Worm (Caenorhabditis elegans): Measurements from ENCODE around the gene F42C5.3.
A peak's percentile ranks its signal among the peaks of the same experiment; 100 is the strongest.

F42C5.3 gene

ce11 chrIV:7246553-7246952 lies 40.8 kb downstream of the F42C5.3 start, which contains the start of gene col-114:
col-114 (minus strand) TSS chrIV:7246653.
- TF ChIP-seq ceh-83 (GFP tag; optimal IDR thresholded peaks at IDR 0.05): no peak
- TF ChIP-seq pha-4 (tag; optimal IDR thresholded peaks at IDR 0.05): no peak
- no peak for TF ChIP-seq lin-32 (GFP tag; optimal IDR thresholded peaks at IDR 0.05)
- TF ChIP-seq nhr-237 (tag; optimal IDR thresholded peaks at IDR 0.05): no peak
- no peak for TF ChIP-seq snpc-4 (tag; optimal IDR thresholded peaks at IDR 0.05)
- TF ChIP-seq bed-3 (GFP tag; optimal IDR thresholded peaks at IDR 0.05): no peak
- TF ChIP-seq hlh-1 (tag; optimal IDR thresholded peaks at IDR 0.05): no peak
- no peak for TF ChIP-seq blmp-1 (tag; optimal IDR thresholded peaks at IDR 0.05)
- no peak for TF ChIP-seq unc-39 (tag; optimal IDR thresholded peaks at IDR 0.05)
- no peak for TF ChIP-seq nhr-12 (tag; optimal IDR thresholded peaks at IDR 0.05)
- TF ChIP-seq elt-3 (tag; optimal IDR thresholded peaks at IDR 0.05): no peak
- no peak for TF ChIP-seq mep-1 (tag; optimal IDR thresholded peaks at IDR 0.05)
- TF ChIP-seq nhr-76 (tag; optimal IDR thresholded peaks at IDR 0.05): no peak
- no peak for TF ChIP-seq M03D4.4 (tag; optimal IDR thresholded peaks at IDR 0.05)
- TF ChIP-seq zip-8 (tag; optimal IDR thresholded peaks at IDR 0.05): no peak
- TF ChIP-seq nhr-28 (tag; optimal IDR thresholded peaks at IDR 0.05): no peak
- TF ChIP-seq ztf-11 (tag; optimal IDR thresholded peaks at IDR 0.05): no peak
- TF ChIP-seq flh-1 (GFP tag; optimal IDR thresholded peaks at IDR 0.05): no peak
- no peak for TF ChIP-seq cnd-1 (tag; optimal IDR thresholded peaks at IDR 0.05)
- TF ChIP-seq ceh-39 (tag; optimal IDR thresholded peaks at IDR 0.05): no peak

- TF ChIP-seq ceh-83 (GFP tag; optimal IDR thresholded peaks at IDR 0.05) (no peak), zip-8 (tag; optimal IDR thresholded peaks at IDR 0.05) (no peak), ztf-11 (tag; optimal IDR thresholded peaks at IDR 0.05) (no peak), lin-32 (GFP tag; optimal IDR thresholded peaks at IDR 0.05) (no peak), sem-2 (GFP tag; optimal IDR thresholded peaks at IDR 0.05) (no peak), bed-3 (GFP tag; optimal IDR thresholded peaks at IDR 0.05) (no peak), elt-3 (tag; optimal IDR thresholded peaks at IDR 0.05) (no peak), mab-5 (tag; optimal IDR thresholded peaks at IDR 0.05) (no peak), lin-13 (tag; optimal IDR thresholded peaks at IDR 0.05) (no peak)
Measured at ce11 chrIV:7245592-7245991, 41.8 kb downstream of the F42C5.3 start.

ce11 chrIV:7243913-7244312 lies 43.5 kb downstream of the F42C5.3 start, which contains the start of gene afmd-1:
afmd-1 (plus strand) TSS chrIV:7244228.
- no peak for TF ChIP-seq zip-8 (tag; optimal IDR thresholded peaks at IDR 0.05)
- TF ChIP-seq sem-2 (GFP tag; optimal IDR thresholded peaks at IDR 0.05): no peak
- TF ChIP-seq mab-5 (tag; optimal IDR thresholded peaks at IDR 0.05): no peak
- no peak for TF ChIP-seq pha-4 (tag; optimal IDR thresholded peaks at IDR 0.05)

- TF ChIP-seq hlh-1 (tag; optimal IDR thresholded peaks at IDR 0.05) (peak; percentile 35), drap-1 (GFP tag; optimal IDR thresholded peaks at IDR 0.05) (no peak)
Measured at ce11 chrIV:7242220-7242789, 45.1 kb downstream of the F42C5.3 start, which contains the start of gene gstk-2. gstk-2 (minus strand) TSS chrIV:7242270.

ce11 chrIV:7240564-7240963 lies 46.8 kb downstream of the F42C5.3 start:
- TF ChIP-seq nhr-2 (tag; optimal IDR thresholded peaks at IDR 0.05) (no peak), sem-2 (GFP tag; optimal IDR thresholded peaks at IDR 0.05) (no peak), nhr-237 (tag; optimal IDR thresholded peaks at IDR 0.05) (no peak), ceh-83 (GFP tag; optimal IDR thresholded peaks at IDR 0.05) (peak; percentile 36), lin-32 (GFP tag; optimal IDR thresholded peaks at IDR 0.05) (no peak), mab-5 (tag; optimal IDR thresholded peaks at IDR 0.05) (no peak), nhr-28 (tag; optimal IDR thresholded peaks at IDR 0.05) (no peak), mls-2 (tag; optimal IDR thresholded peaks at IDR 0.05) (no peak)

ce11 chrIV:7237668-7238214 lies 49.6 kb downstream of the F42C5.3 start, which contains the start of gene elo-3:
elo-3 (plus strand) TSS chrIV:7237718.
- TF ChIP-seq elt-3 (tag; optimal IDR thresholded peaks at IDR 0.05): no peak
- TF ChIP-seq drap-1 (GFP tag; optimal IDR thresholded peaks at IDR 0.05): no peak
- no peak for TF ChIP-seq unc-120 (tag; optimal IDR thresholded peaks at IDR 0.05; ENCODE audit: poor library complexity, severe bottlenecking)
- TF ChIP-seq sem-2 (GFP tag; optimal IDR thresholded peaks at IDR 0.05): no peak
- TF ChIP-seq zip-8 (tag; optimal IDR thresholded peaks at IDR 0.05): no peak
- TF ChIP-seq ceh-39 (tag; optimal IDR thresholded peaks at IDR 0.05): no peak
- no peak for TF ChIP-seq elt-1 (tag; optimal IDR thresholded peaks at IDR 0.05; ENCODE audit: borderline replicate concordance, insufficient read depth)
- no peak for TF ChIP-seq unc-62 (GFP tag; optimal IDR thresholded peaks at IDR 0.05)
- no peak for TF ChIP-seq nhr-12 (tag; optimal IDR thresholded peaks at IDR 0.05)
- no peak for TF ChIP-seq snpc-4 (tag; optimal IDR thresholded peaks at IDR 0.05)
- TF ChIP-seq ceh-43 (GFP tag; optimal IDR thresholded peaks at IDR 0.05): no peak
- no peak for TF ChIP-seq mep-1 (tag; optimal IDR thresholded peaks at IDR 0.05)
- TF ChIP-seq sptf-1 (tag; optimal IDR thresholded peaks at IDR 0.05): no peak
- TF ChIP-seq ces-1 (GFP tag; optimal IDR thresholded peaks at IDR 0.05): no peak
- TF ChIP-seq ztf-11 (tag; optimal IDR thresholded peaks at IDR 0.05): no peak
- TF ChIP-seq lsy-2 (tag; optimal IDR thresholded peaks at IDR 0.05): no peak
